Fruit fly (Drosophila melanogaster) whole organism, embryonic: ENCODE results near the gene CG15414.

Experiments used
- B-H1 ChIP-seq: fragments of 200-800 bp; sonication (Bioruptor generic); IDR thresholded peaks from 3 replicates; pipeline ENCODE4 v1.3.6; 2022; ENCODE audit warnings: missing biosample characterization, missing genetic modification characterization
- B-H2 ChIP-seq: fragments of 200-800 bp; sonication (Bioruptor generic); optimal IDR thresholded peaks from 2 replicates; lab custom pipeline; 2018; ENCODE audit warnings: missing biosample characterization, mild to moderate bottlenecking, missing genetic modification characterization
- Bgb ChIP-seq: fragments of 200-800 bp; sonication (Bioruptor generic); IDR thresholded peaks from 2 replicates; pipeline ENCODE4 v1.3.6; 2022; ENCODE audit warnings: missing biosample characterization, missing genetic modification characterization; ENCODE audit not compliant: partially characterized antibody
- CG10366 ChIP-seq: fragments of 200-800 bp; sonication (Bioruptor generic); IDR thresholded peaks from 2 replicates; pipeline ENCODE4 v1.3.6; 2022; ENCODE audit warnings: missing biosample characterization, missing genetic modification characterization
- CG11504 ChIP-seq: fragments of 200-800 bp; sonication (Bioruptor generic); optimal IDR thresholded peaks from 3 replicates; lab custom pipeline; 2019; ENCODE audit warnings: missing biosample characterization, mild to moderate bottlenecking, missing genetic modification characterization, moderate library complexity
- CG13624 ChIP-seq: fragments of 200-800 bp; sonication (Bioruptor generic); optimal IDR thresholded peaks from 2 replicates; lab custom pipeline; 2016; ENCODE audit warnings: missing biosample characterization, missing genetic modification characterization
- CG1529 ChIP-seq: fragments of 200-800 bp; sonication (Bioruptor generic); optimal IDR thresholded peaks from 3 replicates; lab custom pipeline; 2018; ENCODE audit warnings: missing biosample characterization, missing genetic modification characterization
- CG16815 ChIP-seq: fragments of 200-800 bp; sonication (Bioruptor generic); optimal IDR thresholded peaks from 3 replicates; lab custom pipeline; 2017; ENCODE audit warnings: missing biosample characterization, mild to moderate bottlenecking, missing genetic modification characterization
- CG17612 ChIP-seq: fragments of 200-800 bp; sonication (Bioruptor generic); IDR thresholded peaks from 2 replicates; pipeline ENCODE4 v1.3.6; 2022; ENCODE audit warnings: missing biosample characterization, missing genetic modification characterization
- CG17912 ChIP-seq: fragments of 200-800 bp; sonication (Bioruptor generic); optimal IDR thresholded peaks from 2 replicates; lab custom pipeline; 2018; ENCODE audit warnings: missing biosample characterization, mild to moderate bottlenecking, missing genetic modification characterization
- CG1792 ChIP-seq: fragments of 200-800 bp; sonication (Bioruptor generic); optimal IDR thresholded peaks from 2 replicates; lab custom pipeline; 2016; ENCODE audit warnings: missing biosample characterization, missing genetic modification characterization
- CG2116 ChIP-seq: fragments of 200-800 bp; sonication (Bioruptor generic); optimal IDR thresholded peaks from 3 replicates; lab custom pipeline; 2018; ENCODE audit warnings: missing biosample characterization, mild to moderate bottlenecking, missing genetic modification characterization
- CG2889 ChIP-seq: fragments of 200-800 bp; sonication (Bioruptor generic); IDR thresholded peaks from 3 replicates; pipeline ENCODE4 v1.3.6; 2022; ENCODE audit warnings: missing biosample characterization, missing genetic modification characterization
- CG32767 ChIP-seq: fragments of 200-800 bp; sonication (Bioruptor generic); IDR thresholded peaks from 2 replicates; pipeline ENCODE4 v1.3.6; 2022; ENCODE audit warnings: missing biosample characterization, missing genetic modification characterization
- CG5245 ChIP-seq: fragments of 200-800 bp; sonication (Bioruptor generic); optimal IDR thresholded peaks from 3 replicates; lab custom pipeline; 2016; ENCODE audit warnings: missing biosample characterization, missing genetic modification characterization
- CG6654 ChIP-seq: fragments of 200-800 bp; sonication (Bioruptor generic); optimal IDR thresholded peaks from 2 replicates; lab custom pipeline; 2017; ENCODE audit warnings: missing biosample characterization, mild to moderate bottlenecking, missing genetic modification characterization
- CG6689 ChIP-seq: fragments of 200-800 bp; sonication (Bioruptor generic); IDR thresholded peaks from 2 replicates; pipeline ENCODE4 v1.3.6; 2022; ENCODE audit warnings: missing biosample characterization, missing genetic modification characterization
- CG8089 ChIP-seq: fragments of 200-800 bp; sonication (Bioruptor generic); optimal IDR thresholded peaks from 3 replicates; lab custom pipeline; 2016; ENCODE audit warnings: missing biosample characterization, missing genetic modification characterization
- CG9215 ChIP-seq: fragments of 200-800 bp; sonication (Bioruptor generic); IDR thresholded peaks from 2 replicates; pipeline ENCODE4 v1.3.6; 2022; ENCODE audit warnings: missing biosample characterization, missing genetic modification characterization
- CG9817 ChIP-seq: fragments of 200-800 bp; sonication (Bioruptor generic); optimal IDR thresholded peaks from 2 replicates; lab custom pipeline; 2018; ENCODE audit warnings: missing biosample characterization, mild to moderate bottlenecking, missing genetic modification characterization, moderate library complexity
- CG9876 ChIP-seq: fragments of 200-800 bp; sonication (Bioruptor generic); optimal IDR thresholded peaks from 2 replicates; lab custom pipeline; 2016; ENCODE audit warnings: missing biosample characterization, missing genetic modification characterization
- CTCF ChIP-seq: fragments of 200-800 bp; sonication (Bioruptor generic); optimal IDR thresholded peaks from 2 replicates; lab custom pipeline; 2017; ENCODE audit warnings: missing biosample characterization, mild to moderate bottlenecking, missing genetic modification characterization, moderate library complexity
- Chrac-16 ChIP-seq: fragments of 200-800 bp; sonication (Bioruptor generic); optimal IDR thresholded peaks from 3 replicates; lab custom pipeline; 2016; ENCODE audit warnings: missing biosample characterization, missing genetic modification characterization
- Dbx ChIP-seq: fragments of 200-800 bp; sonication (Bioruptor generic); IDR thresholded peaks from 3 replicates; pipeline ENCODE4 v1.3.6; 2022; ENCODE audit warnings: missing biosample characterization, missing genetic modification characterization
- Dek ChIP-seq: fragments of 200-800 bp; sonication (Bioruptor generic); optimal IDR thresholded peaks from 3 replicates; lab custom pipeline; 2019; ENCODE audit warnings: missing biosample characterization, mild to moderate bottlenecking, missing genetic modification characterization, moderate library complexity
- Dfd ChIP-seq, 2 experiments: fragments of >200 bp; optimal IDR thresholded peaks; 2 replicates each; lab custom pipeline; 2017; ENCODE audit warnings: missing biosample characterization in 2 of 2, missing genetic modification characterization in 2 of 2
- E2f1 ChIP-seq: fragments of 200-800 bp; sonication (Bioruptor generic); IDR thresholded peaks from 2 replicates; pipeline ENCODE4 v1.3.6; 2022; ENCODE audit warnings: missing biosample characterization, missing genetic modification characterization
- HmgD ChIP-seq: fragments of 200-800 bp; sonication (Bioruptor generic); optimal IDR thresholded peaks from 3 replicates; lab custom pipeline; 2016; ENCODE audit warnings: missing biosample characterization, missing genetic modification characterization
- Hsf ChIP-seq: fragments of 200-800 bp; sonication (Bioruptor generic); optimal IDR thresholded peaks from 3 replicates; lab custom pipeline; 2016; ENCODE audit warnings: missing biosample characterization, missing genetic modification characterization
- Lhr ChIP-seq: fragments of 200-800 bp; sonication (Bioruptor generic); optimal IDR thresholded peaks from 3 replicates; lab custom pipeline; 2017; ENCODE audit warnings: mild to moderate bottlenecking, missing biosample characterization, missing genetic modification reagents, missing genetic modification characterization
- Meics ChIP-seq: fragments of 200-800 bp; sonication (Bioruptor generic); optimal IDR thresholded peaks from 2 replicates; lab custom pipeline; 2017; ENCODE audit warnings: missing biosample characterization, mild to moderate bottlenecking, missing genetic modification characterization
- Opbp ChIP-seq: fragments of 200-800 bp; sonication (Bioruptor generic); IDR thresholded peaks from 3 replicates; pipeline ENCODE4 v1.3.6; 2022; ENCODE audit warnings: missing biosample characterization, missing genetic modification characterization; ENCODE audit not compliant: partially characterized antibody
- Rfx ChIP-seq: fragments of 200-800 bp; sonication (Bioruptor generic); IDR thresholded peaks from 2 replicates; pipeline ENCODE4 v1.3.6; 2022; ENCODE audit warnings: missing biosample characterization, missing genetic modification characterization
- Six4 ChIP-seq: fragments of 200-800 bp; sonication (Bioruptor generic); optimal IDR thresholded peaks from 2 replicates; lab custom pipeline; 2016; ENCODE audit warnings: missing biosample characterization, missing genetic modification characterization
- Spps ChIP-seq: fragments of 200-800 bp; sonication (Bioruptor generic); optimal IDR thresholded peaks from 2 replicates; lab custom pipeline; 2018; ENCODE audit warnings: missing biosample characterization, mild to moderate bottlenecking, missing genetic modification characterization
- Taf1 ChIP-seq: fragments of 200-800 bp; sonication (Bioruptor generic); IDR thresholded peaks from 2 replicates; pipeline ENCODE4 v1.3.6; 2022; ENCODE audit warnings: missing biosample characterization, missing genetic modification characterization
- dm ChIP-seq: fragments of 200-800 bp; sonication (Bioruptor generic); optimal IDR thresholded peaks from 3 replicates; lab custom pipeline; 2016; ENCODE audit warnings: missing biosample characterization, missing genetic modification characterization
- gcm2 ChIP-seq: fragments of 200-800 bp; sonication (Bioruptor generic); optimal IDR thresholded peaks from 2 replicates; lab custom pipeline; 2016; ENCODE audit warnings: missing biosample characterization, missing genetic modification characterization
- klu ChIP-seq: fragments of 200-800 bp; sonication (Bioruptor generic); IDR thresholded peaks from 2 replicates; pipeline ENCODE4 v1.3.6; 2022; ENCODE audit warnings: missing biosample characterization, missing genetic modification characterization
- repo ChIP-seq: fragments of 200-800 bp; sonication (Bioruptor generic); optimal IDR thresholded peaks from 2 replicates; lab custom pipeline; 2016; ENCODE audit warnings: missing biosample characterization, missing genetic modification characterization
- schlank ChIP-seq: fragments of 200-800 bp; sonication (Bioruptor generic); optimal IDR thresholded peaks from 2 replicates; lab custom pipeline; 2018; ENCODE audit warnings: missing biosample characterization, mild to moderate bottlenecking, missing genetic modification characterization
- slp2 ChIP-seq: fragments of 200-800 bp; sonication (Bioruptor generic); optimal IDR thresholded peaks from 2 replicates; lab custom pipeline; 2016; ENCODE audit warnings: missing biosample characterization, missing genetic modification characterization
- so ChIP-seq: fragments of 200-800 bp; sonication (Bioruptor generic); IDR thresholded peaks from 3 replicates; pipeline ENCODE4 v1.3.6; 2022; ENCODE audit warnings: missing biosample characterization, missing genetic modification characterization
- ssp ChIP-seq: fragments of 200-800 bp; sonication (Bioruptor generic); IDR thresholded peaks from 2 replicates; pipeline ENCODE4 v1.3.6; 2022; ENCODE audit warnings: missing biosample characterization, missing genetic modification characterization
- stc ChIP-seq: fragments of 200-800 bp; sonication (Bioruptor generic); IDR thresholded peaks from 2 replicates; pipeline ENCODE4 v1.3.6; 2022; ENCODE audit warnings: missing biosample characterization, missing genetic modification characterization
- tgo ChIP-seq: fragments of 200-800 bp; sonication (Bioruptor generic); IDR thresholded peaks from 3 replicates; pipeline ENCODE4 v1.3.6; 2022; ENCODE audit warnings: missing biosample characterization, missing genetic modification characterization
- tin ChIP-seq: fragments of 200-800 bp; sonication (Bioruptor generic); optimal IDR thresholded peaks from 3 replicates; lab custom pipeline; 2016; ENCODE audit warnings: missing biosample characterization, missing genetic modification characterization
- toy ChIP-seq: fragments of 200-800 bp; sonication (Bioruptor generic); IDR thresholded peaks from 2 replicates; pipeline ENCODE4 v1.3.6; 2022; ENCODE audit warnings: missing biosample characterization, missing genetic modification characterization
- tup ChIP-seq: fragments of 200-800 bp; sonication (Bioruptor generic); optimal IDR thresholded peaks from 2 replicates; lab custom pipeline; 2016; ENCODE audit warnings: missing biosample characterization, mild to moderate bottlenecking, missing genetic modification characterization, moderate library complexity
- unpg ChIP-seq: fragments of 200-800 bp; sonication (Bioruptor generic); optimal IDR thresholded peaks from 3 replicates; lab custom pipeline; 2018; ENCODE audit warnings: missing biosample characterization, mild to moderate bottlenecking, missing genetic modification characterization, moderate library complexity
- zen ChIP-seq: fragments of 200-800 bp; sonication (Bioruptor generic); optimal IDR thresholded peaks from 3 replicates; lab custom pipeline; 2018; ENCODE audit warnings: missing biosample characterization, mild to moderate bottlenecking, missing genetic modification characterization, moderate library complexity
- zf30C ChIP-seq: fragments of 200-800 bp; sonication (Bioruptor generic); optimal IDR thresholded peaks from 3 replicates; lab custom pipeline; 2018; ENCODE audit warnings: missing biosample characterization, mild to moderate bottlenecking, missing genetic modification characterization

CG15414 gene

dm6 chr2L:3472242-3472641 lies 18.6 kb downstream of the CG15414 start, which contains the start of gene Pgant4 (continued):
- TF ChIP-seq tup, result peak; percentile 10
- peak; percentile 28; the same call in 1 of the 2 replicates for TF ChIP-seq CG9215 (GFP tag; lab: Robert Waterston, UW)
- TF ChIP-seq CG5245 (GFP tag; lab: Kevin White, UChicago), result peak; percentile 65
- peak; percentile 1 for TF ChIP-seq HmgD (GFP tag; lab: Kevin White, UChicago)
- peak; percentile 41; the same call in 1 of the 3 replicates for TF ChIP-seq B-H1 (GFP tag; lab: Robert Waterston, UW)
- TF ChIP-seq Dek (tag; lab: Kevin White, UChicago), result peak; percentile 41
- TF ChIP-seq CG9876, result peak; percentile 32
- no peak for TF ChIP-seq gcm2 (GFP tag; lab: Kevin White, UChicago)
- peak; percentile 65; the same call in 2 of the 3 replicates for TF ChIP-seq tgo (GFP tag; lab: Robert Waterston, UW)
- no peak for TF ChIP-seq CG1792
- TF ChIP-seq zen (tag; lab: Kevin White, UChicago), result peak; percentile 52
- TF ChIP-seq Bgb (GFP tag; lab: Robert Waterston, UW), result peak; percentile 47
- TF ChIP-seq CG6689, result peak; percentile 37; the same call in 1 of the 2 replicates
- TF ChIP-seq CG17612, result no peak
- peak; percentile 16 for TF ChIP-seq schlank (tag; lab: Kevin White, UChicago)
- TF ChIP-seq CG10366 (GFP tag; lab: Robert Waterston, UW), result peak; percentile 61
- TF ChIP-seq Dfd (GFP tag; optimal IDR thresholded peaks at IDR 0.05; lab: Kevin White, UChicago), result no peak
- TF ChIP-seq Spps, result no peak
- 0 out of 2 replicates have a peak, but pooled peaks have one; percentile 26 for TF ChIP-seq ssp (GFP tag; lab: Robert Waterston, UW)
- TF ChIP-seq unpg (GFP tag; lab: Kevin White, UChicago), result peak; percentile 40
- peak; percentile 42; the same call in 1 of the 3 replicates for TF ChIP-seq Opbp (GFP tag; lab: Robert Waterston, UW)
- peak; percentile 68 for TF ChIP-seq Lhr (GFP tag; lab: Kevin White, UChicago)
- TF ChIP-seq CTCF, result peak; percentile 99
- TF ChIP-seq klu, result 0 out of 2 replicates have a peak, but pooled peaks have one; percentile 20
- 0 out of 2 replicates have a peak, but pooled peaks have one; percentile 13 for TF ChIP-seq stc (GFP tag; lab: Robert Waterston, UW)
- TF ChIP-seq E2f1 (GFP tag; lab: Robert Waterston, UW), result peak; percentile 49; the same call in 1 of the 2 replicates
- TF ChIP-seq CG17912 (GFP tag; lab: Kevin White, UChicago), result peak; percentile 73
- TF ChIP-seq Chrac-16, result peak; percentile 66
- TF ChIP-seq Hsf, result peak; percentile 67
- no peak for TF ChIP-seq CG6654 (GFP tag; lab: Kevin White, UChicago)
- no peak for TF ChIP-seq CG32767 (GFP tag; lab: Robert Waterston, UW)
- TF ChIP-seq Meics, result peak; percentile 61
- TF ChIP-seq repo, result peak; percentile 8
- TF ChIP-seq tin (GFP tag; lab: Kevin White, UChicago), result peak; percentile 71
- TF ChIP-seq so (GFP tag; lab: Robert Waterston, UW), result 0 out of 3 replicates have a peak, but pooled peaks have one; percentile 16
- peak; percentile 43 for TF ChIP-seq B-H2 (GFP tag; lab: Kevin White, UChicago)
- TF ChIP-seq CG2889 (GFP tag; lab: Robert Waterston, UW), result peak; percentile 40; the same call in 1 of the 3 replicates
- peak; percentile 5 for TF ChIP-seq CG16815 (GFP tag; lab: Kevin White, UChicago)
- peak; percentile 15 for TF ChIP-seq CG2116
- TF ChIP-seq zf30C (GFP tag; lab: Kevin White, UChicago), result no peak
- peak; percentile 33 for TF ChIP-seq CG13624 (GFP tag; lab: Kevin White, UChicago)
- peak; percentile 46 for TF ChIP-seq slp2
- no peak for TF ChIP-seq Six4
- TF ChIP-seq toy (GFP tag; lab: Robert Waterston, UW), result no peak
- TF ChIP-seq Dbx (GFP tag; lab: Robert Waterston, UW), result peak; percentile 84
- no peak for TF ChIP-seq CG11504 (tag; lab: Kevin White, UChicago)
- no peak for TF ChIP-seq dm (GFP tag; lab: Kevin White, UChicago)
- TF ChIP-seq CG1529 (GFP tag; lab: Kevin White, UChicago), result no peak
- peak; percentile 40 for TF ChIP-seq CG9817
- peak; percentile 88 for TF ChIP-seq Rfx (GFP tag; lab: Robert Waterston, UW)
- peak; percentile 39 for TF ChIP-seq CG8089 (GFP tag; lab: Kevin White, UChicago)
- peak; percentile 48; the same call in 1 of the 2 replicates for TF ChIP-seq Taf1 (GFP tag; lab: Robert Waterston, UW)
